Fruit fly (Drosophila melanogaster) whole organism, pupa: ENCODE results near the gene ng3.

Experiments used
- CG4496 ChIP-seq: fragments of 200-800 bp; sonication (Bioruptor generic); IDR thresholded peaks from 3 replicates; pipeline ENCODE4 v1.3.6; 2022; ENCODE audit warnings: missing biosample characterization, missing genetic modification characterization
- Pif1A ChIP-seq: fragments of 200-800 bp; sonication (Bioruptor generic); optimal IDR thresholded peaks from 3 replicates; lab custom pipeline; 2016; ENCODE audit warnings: missing biosample characterization, missing genetic modification characterization

- TF ChIP-seq CG4496 (GFP tag; lab: Robert Waterston, UW) (no peak), Pif1A (GFP tag; lab: Kevin White, UChicago) (no peak)
Measured at dm6 chrX:3273557-3273956, 31.7 kb upstream of the ng3 start.
